Fruit fly (Drosophila melanogaster) whole organism, embryonic: ENCODE measurements around the gene CG11980.

ENCODE experiments used
- B-H1 ChIP-seq: fragments of 200-800 bp; sonication (Bioruptor generic); IDR thresholded peaks from 3 replicates; pipeline ENCODE4 v1.3.6; 2022; ENCODE audit warnings: missing biosample characterization, missing genetic modification characterization
- BEAF-32 ChIP-seq: fragments of 200-800 bp; sonication (Bioruptor generic); optimal IDR thresholded peaks from 3 replicates; lab custom pipeline; 2017; ENCODE audit warnings: missing biosample characterization, missing genetic modification characterization, mild to moderate bottlenecking, moderate library complexity, missing genetic modification reagents
- Bdp1 ChIP-seq: fragments of 200-800 bp; sonication (Bioruptor generic); optimal IDR thresholded peaks from 3 replicates; lab custom pipeline; 2016; ENCODE audit warnings: missing biosample characterization, missing genetic modification characterization
- C15 ChIP-seq: fragments of 200-800 bp; sonication (Bioruptor generic); IDR thresholded peaks from 3 replicates; pipeline ENCODE4 v1.3.6; 2022; ENCODE audit warnings: missing biosample characterization, missing genetic modification characterization
- CG10321 ChIP-seq: fragments of 200-800 bp; sonication (Bioruptor generic); IDR thresholded peaks from 2 replicates; pipeline ENCODE4 v1.3.6; 2022; ENCODE audit warnings: missing biosample characterization, missing genetic modification characterization
- CG10959 ChIP-seq: fragments of 200-800 bp; sonication (Bioruptor generic); IDR thresholded peaks from 2 replicates; pipeline ENCODE4 v1.3.6; 2022; ENCODE audit warnings: missing biosample characterization, missing genetic modification characterization
- CG1233 ChIP-seq: fragments of 200-800 bp; sonication (Bioruptor generic); optimal IDR thresholded peaks from 4 replicates; lab custom pipeline; 2018; ENCODE audit warnings: missing biosample characterization, mild to moderate bottlenecking, missing genetic modification characterization
- CG13287 ChIP-seq: fragments of 200-800 bp; sonication (Bioruptor generic); IDR thresholded peaks from 2 replicates; pipeline ENCODE4 v1.3.6; 2022; ENCODE audit warnings: missing biosample characterization, missing genetic modification characterization; ENCODE audit not compliant: partially characterized antibody
- CG14710 ChIP-seq: fragments of 200-800 bp; sonication (Bioruptor generic); optimal IDR thresholded peaks from 3 replicates; lab custom pipeline; 2019; ENCODE audit warnings: missing biosample characterization, mild to moderate bottlenecking, missing genetic modification characterization, moderate library complexity
- CG15601 ChIP-seq: fragments of 200-800 bp; sonication (Bioruptor generic); optimal IDR thresholded peaks from 3 replicates; lab custom pipeline; 2019; ENCODE audit warnings: missing biosample characterization, mild to moderate bottlenecking, missing genetic modification characterization, moderate library complexity
- CG17359 ChIP-seq: fragments of 200-800 bp; sonication (Bioruptor generic); optimal IDR thresholded peaks from 3 replicates; lab custom pipeline; 2018; ENCODE audit warnings: missing biosample characterization, mild to moderate bottlenecking, missing genetic modification characterization, moderate library complexity
- CG17385 ChIP-seq: fragments of 200-800 bp; sonication (Bioruptor generic); optimal IDR thresholded peaks from 3 replicates; lab custom pipeline; 2018; ENCODE audit warnings: missing biosample characterization, mild to moderate bottlenecking, missing genetic modification characterization
- CG17612 ChIP-seq: fragments of 200-800 bp; sonication (Bioruptor generic); IDR thresholded peaks from 2 replicates; pipeline ENCODE4 v1.3.6; 2022; ENCODE audit warnings: missing biosample characterization, missing genetic modification characterization
- CG17829 ChIP-seq: fragments of 200-800 bp; optimal IDR thresholded peaks from 2 replicates; lab custom pipeline; 2019; ENCODE audit warnings: missing biosample characterization, mild to moderate bottlenecking, missing genetic modification characterization, moderate library complexity
- CG2120 ChIP-seq: fragments of 200-800 bp; sonication (Bioruptor generic); optimal IDR thresholded peaks from 3 replicates; lab custom pipeline; 2016; ENCODE audit warnings: missing biosample characterization, missing genetic modification characterization
- CG2202 ChIP-seq: fragments of 200-800 bp; sonication (Bioruptor generic); optimal IDR thresholded peaks from 2 replicates; lab custom pipeline; 2018; ENCODE audit warnings: missing biosample characterization, mild to moderate bottlenecking, missing genetic modification characterization
- CG31224 ChIP-seq: fragments of 200-800 bp; sonication (Bioruptor generic); IDR thresholded peaks from 2 replicates; pipeline ENCODE4 v1.3.6; 2022; ENCODE audit warnings: missing biosample characterization, missing genetic modification characterization
- CG31388 ChIP-seq: fragments of 200-800 bp; sonication (Bioruptor generic); optimal IDR thresholded peaks from 2 replicates; lab custom pipeline; 2016; ENCODE audit warnings: missing biosample characterization, missing genetic modification characterization
- CG3726 ChIP-seq: fragments of 200-800 bp; sonication (Bioruptor generic); IDR thresholded peaks from 3 replicates; pipeline ENCODE4, ENCODE4 v1.3.6; 2022; ENCODE audit warnings: missing biosample characterization, missing genetic modification characterization
- CG4820 ChIP-seq: fragments of 200-800 bp; sonication (Bioruptor generic); optimal IDR thresholded peaks from 3 replicates; lab custom pipeline; 2016; ENCODE audit warnings: missing biosample characterization, missing genetic modification characterization
- CG4854 ChIP-seq: fragments of 200-800 bp; sonication (Bioruptor generic); optimal IDR thresholded peaks from 2 replicates; lab custom pipeline; 2016; ENCODE audit warnings: missing biosample characterization, missing genetic modification characterization, inconsistent platforms
- CG6175 ChIP-seq: fragments of 200-800 bp; sonication (Bioruptor generic); IDR thresholded peaks from 3 replicates; pipeline ENCODE4 v1.3.6; 2022; ENCODE audit warnings: missing biosample characterization, missing genetic modification characterization
- CG8359 ChIP-seq: fragments of 200-800 bp; sonication (Bioruptor generic); optimal IDR thresholded peaks from 2 replicates; lab custom pipeline; 2017; ENCODE audit warnings: missing biosample characterization, mild to moderate bottlenecking, missing genetic modification characterization, borderline replicate concordance
- Dbx ChIP-seq: fragments of 200-800 bp; sonication (Bioruptor generic); IDR thresholded peaks from 3 replicates; pipeline ENCODE4 v1.3.6; 2022; ENCODE audit warnings: missing biosample characterization, missing genetic modification characterization
- Dip2 ChIP-seq: fragments of 200-800 bp; sonication (Bioruptor generic); IDR thresholded peaks from 2 replicates; pipeline ENCODE4 v1.3.6; 2022; ENCODE audit warnings: missing biosample characterization, missing genetic modification characterization
- Dp ChIP-seq: fragments of 200-800 bp; sonication (Bioruptor generic); optimal IDR thresholded peaks from 2 replicates; lab custom pipeline; 2018; ENCODE audit warnings: missing biosample characterization, mild to moderate bottlenecking, missing genetic modification characterization, moderate library complexity
- Ets97D ChIP-seq: fragments of 200-800 bp; sonication (Bioruptor generic); optimal IDR thresholded peaks from 3 replicates; lab custom pipeline; 2016; ENCODE audit warnings: missing biosample characterization, missing genetic modification characterization
- Hand ChIP-seq: fragments of 200-800 bp; sonication (Bioruptor generic); optimal IDR thresholded peaks from 2 replicates; lab custom pipeline; 2017; ENCODE audit warnings: mild to moderate bottlenecking, missing biosample characterization, missing genetic modification reagents, missing genetic modification characterization
- Hmr ChIP-seq: fragments of 200-800 bp; sonication (Bioruptor generic); optimal IDR thresholded peaks from 3 replicates; lab custom pipeline; 2017; ENCODE audit warnings: mild to moderate bottlenecking, missing biosample characterization, missing genetic modification reagents, missing genetic modification characterization
- NFAT ChIP-seq: fragments of 200-800 bp; sonication (Bioruptor generic); IDR thresholded peaks from 2 replicates; pipeline ENCODE4 v1.3.6; 2022; ENCODE audit warnings: missing biosample characterization, missing genetic modification characterization
- Oaz ChIP-seq: fragments of 200-800 bp; sonication (Bioruptor generic); IDR thresholded peaks from 2 replicates; pipeline ENCODE4 v1.3.6; 2022; ENCODE audit warnings: missing biosample characterization, missing genetic modification characterization
- Ravus ChIP-seq: fragments of 200-800 bp; sonication (Bioruptor generic); IDR thresholded peaks from 2 replicates; pipeline ENCODE4 v1.3.6; 2022; ENCODE audit warnings: missing biosample characterization, missing genetic modification characterization
- TFAM ChIP-seq: fragments of 200-800 bp; sonication (Bioruptor generic); optimal IDR thresholded peaks from 2 replicates; lab custom pipeline; 2017; ENCODE audit warnings: missing biosample characterization, missing genetic modification characterization, inconsistent platforms
- Xbp1 ChIP-seq: fragments of 200-800 bp; sonication (Bioruptor generic); optimal IDR thresholded peaks from 3 replicates; lab custom pipeline; 2016; ENCODE audit warnings: missing biosample characterization, mild to moderate bottlenecking, missing genetic modification characterization
- ac ChIP-seq: fragments of 200-800 bp; sonication (Bioruptor generic); optimal IDR thresholded peaks from 3 replicates; lab custom pipeline; 2017; ENCODE audit warnings: missing biosample characterization, mild to moderate bottlenecking, missing genetic modification characterization
- ase ChIP-seq: fragments of 200-800 bp; sonication (Bioruptor generic); IDR thresholded peaks from 3 replicates; pipeline ENCODE4 v1.3.6; 2022; ENCODE audit warnings: missing biosample characterization, missing genetic modification characterization
- cwo ChIP-seq: fragments of 200-800 bp; sonication (Bioruptor generic); optimal IDR thresholded peaks from 3 replicates; lab custom pipeline; 2017; ENCODE audit warnings: missing biosample characterization, missing genetic modification characterization, mild to moderate bottlenecking, moderate library complexity, missing genetic modification reagents
- hb ChIP-seq: fragments of 200-800 bp; sonication (Bioruptor generic); IDR thresholded peaks from 3 replicates; pipeline ENCODE4 v1.3.6; 2022; ENCODE audit warnings: missing biosample characterization, missing genetic modification characterization; ENCODE audit not compliant: partially characterized antibody
- hth ChIP-seq: fragments of >200 bp; optimal IDR thresholded peaks from 2 replicates; lab custom pipeline; 2017; ENCODE audit warnings: inconsistent platforms
- luna ChIP-seq: fragments of 200-800 bp; sonication (Bioruptor generic); optimal IDR thresholded peaks from 2 replicates; lab custom pipeline; 2016; ENCODE audit warnings: missing biosample characterization, missing genetic modification characterization
- mirr ChIP-seq: fragments of 200-800 bp; sonication (Bioruptor generic); optimal IDR thresholded peaks from 3 replicates; lab custom pipeline; 2018; ENCODE audit warnings: missing biosample characterization, mild to moderate bottlenecking, missing genetic modification characterization
- nerfin-2 ChIP-seq: fragments of 200-800 bp; sonication (Bioruptor generic); IDR thresholded peaks from 2 replicates; pipeline ENCODE4 v1.3.6; 2022; ENCODE audit warnings: missing biosample characterization, missing genetic modification characterization; ENCODE audit not compliant: partially characterized antibody
- nom ChIP-seq: fragments of 200-800 bp; sonication (Bioruptor generic); optimal IDR thresholded peaks from 2 replicates; lab custom pipeline; 2017; ENCODE audit warnings: missing biosample characterization, missing genetic modification characterization, mild to moderate bottlenecking, moderate library complexity, missing genetic modification reagents
- sc ChIP-seq, 3 experiments: fragments of >200 bp in 2 of 3; fragments of 200-800 bp in 1 of 3; sonication (Bioruptor generic) in 1 of 3; optimal IDR thresholded peaks; 2 replicates in 2 of 3; 3 replicates in 1 of 3; lab custom pipeline; 2017; ENCODE audit warnings: mild to moderate bottlenecking in 1 of 3, missing biosample characterization in 1 of 3, missing genetic modification characterization in 1 of 3, missing genetic modification reagents in 1 of 3
- sisA ChIP-seq: fragments of 200-800 bp; sonication (Bioruptor generic); IDR thresholded peaks from 2 replicates; pipeline ENCODE4 v1.3.6; 2022; ENCODE audit warnings: missing biosample characterization, missing genetic modification characterization
- sob ChIP-seq: fragments of 200-800 bp; sonication (Bioruptor generic); IDR thresholded peaks from 2 replicates; pipeline ENCODE4 v1.3.6; 2022; ENCODE audit warnings: missing biosample characterization, missing genetic modification characterization
- sug ChIP-seq: fragments of 200-800 bp; optimal IDR thresholded peaks from 2 replicates; lab custom pipeline; 2019; ENCODE audit warnings: missing biosample characterization, mild to moderate bottlenecking, missing genetic modification characterization, moderate library complexity
- trem ChIP-seq: fragments of 200-800 bp; optimal IDR thresholded peaks from 3 replicates; lab custom pipeline; 2019; ENCODE audit warnings: missing biosample characterization, mild to moderate bottlenecking, missing genetic modification characterization, moderate library complexity
- z ChIP-seq: fragments of 200-800 bp; sonication (Bioruptor generic); IDR thresholded peaks from 3 replicates; pipeline ENCODE4 v1.3.6; 2022; ENCODE audit warnings: missing biosample characterization, missing genetic modification characterization
- zen ChIP-seq: fragments of 200-800 bp; sonication (Bioruptor generic); optimal IDR thresholded peaks from 3 replicates; lab custom pipeline; 2018; ENCODE audit warnings: missing biosample characterization, mild to moderate bottlenecking, missing genetic modification characterization, moderate library complexity

The CG11980 gene

DNA sequence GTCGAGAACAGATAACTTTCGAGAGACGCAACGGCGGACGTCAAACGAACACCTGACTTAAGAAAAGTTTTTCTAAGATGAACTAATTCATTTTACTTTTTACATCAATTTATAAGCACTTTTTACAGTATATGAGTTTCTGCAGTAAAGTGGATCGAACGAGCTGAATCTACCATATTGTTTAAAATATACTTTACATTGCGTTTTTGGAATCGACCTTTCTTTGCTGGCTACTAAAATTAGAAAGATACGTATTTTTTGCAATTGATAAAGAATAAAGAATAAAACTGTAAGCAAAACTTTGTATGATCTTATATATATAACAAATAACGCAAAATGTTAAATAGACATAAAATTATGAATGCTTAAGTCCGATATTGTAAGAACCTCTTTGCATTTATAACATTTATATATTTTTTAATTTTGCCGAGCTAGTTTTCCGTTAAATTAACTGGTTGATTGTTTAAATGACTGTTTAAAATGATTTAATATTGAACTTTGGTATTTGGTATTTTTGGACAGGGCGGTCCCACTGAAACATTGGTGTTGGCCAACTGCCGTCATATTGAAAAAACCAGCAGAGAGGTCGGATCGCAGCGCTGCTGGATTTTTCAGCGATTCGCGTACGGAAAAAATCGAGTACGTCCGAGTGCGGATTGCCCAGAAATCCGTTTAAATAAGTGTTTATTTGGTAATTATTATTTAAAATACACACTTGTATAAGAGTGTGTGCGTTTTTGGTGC, 48.3 kb downstream of the CG11980 start, which contains the start of gene Kdm2 (continued):
- peak; percentile 18 for TF ChIP-seq zen (tag; lab: Kevin White, UChicago)
- no peak for TF ChIP-seq CG13287
- peak; percentile 16 for TF ChIP-seq nom (GFP tag; lab: Kevin White, UChicago)
- TF ChIP-seq CG3726 (GFP tag; lab: Robert Waterston, UW), result no peak
- TF ChIP-seq Dbx (GFP tag; lab: Robert Waterston, UW), result no peak
- no peak for TF ChIP-seq TFAM (GFP tag; lab: Kevin White, UChicago)
- TF ChIP-seq BEAF-32 (GFP tag; lab: Kevin White, UChicago), result peak; percentile 13
- no peak for TF ChIP-seq luna (GFP tag; lab: Kevin White, UChicago)
- TF ChIP-seq B-H1 (GFP tag; lab: Robert Waterston, UW), result no peak
- no peak for TF ChIP-seq z (GFP tag; lab: Robert Waterston, UW)
- TF ChIP-seq CG1233 (GFP tag; lab: Kevin White, UChicago), result peak; percentile 30
- TF ChIP-seq sug (tag; lab: Kevin White, UChicago), result no peak
- TF ChIP-seq hb (GFP tag; lab: Robert Waterston, UW), result no peak
- no peak for TF ChIP-seq sisA (GFP tag; lab: Robert Waterston, UW)
- TF ChIP-seq ase (GFP tag; lab: Robert Waterston, UW), result no peak
- peak; percentile 45 for TF ChIP-seq CG17829 (tag; lab: Kevin White, UChicago)
- no peak for TF ChIP-seq mirr
- TF ChIP-seq NFAT (GFP tag; lab: Robert Waterston, UW), result no peak
- TF ChIP-seq CG14710 (tag; lab: Kevin White, UChicago), result peak; percentile 49
- peak; percentile 30 for TF ChIP-seq CG15601 (tag; lab: Kevin White, UChicago)
- TF ChIP-seq CG10959 (GFP tag; lab: Robert Waterston, UW), result no peak
- no peak for TF ChIP-seq sob (GFP tag; lab: Robert Waterston, UW)
- TF ChIP-seq Xbp1 (GFP tag; lab: Kevin White, UChicago), result no peak
- TF ChIP-seq hth (lab: Kevin White, UChicago), result no peak
- no peak for TF ChIP-seq CG4820 (GFP tag; lab: Kevin White, UChicago)
- no peak for TF ChIP-seq nerfin-2
- peak; percentile 65 for TF ChIP-seq trem (tag; lab: Kevin White, UChicago)
- no peak for TF ChIP-seq Ets97D
- no peak for TF ChIP-seq CG17612
- no peak for TF ChIP-seq CG2120 (GFP tag; lab: Kevin White, UChicago)
- TF ChIP-seq cwo, result no peak
- TF ChIP-seq CG6175, result no peak
- TF ChIP-seq Hand, result peak; percentile 26
- TF ChIP-seq CG10321 (GFP tag; lab: Robert Waterston, UW), result no peak
- TF ChIP-seq C15 (GFP tag; lab: Robert Waterston, UW), result no peak
- no peak for TF ChIP-seq CG8359 (GFP tag; lab: Kevin White, UChicago)
- TF ChIP-seq CG17385, result peak; percentile 42
- peak; percentile 30 for TF ChIP-seq CG17359
- TF ChIP-seq Dp (GFP tag; lab: Kevin White, UChicago), result peak; percentile 48
- no peak for TF ChIP-seq CG2202 (tag; lab: Kevin White, UChicago)
- TF ChIP-seq Dip2 (GFP tag; lab: Robert Waterston, UW), result no peak
- no peak for TF ChIP-seq CG31388
- no peak for TF ChIP-seq CG31224 (GFP tag; lab: Robert Waterston, UW)
- no peak for TF ChIP-seq Oaz (GFP tag; lab: Robert Waterston, UW)
- TF ChIP-seq ac, result no peak
- TF ChIP-seq sc (optimal IDR thresholded peaks at IDR 0.05; lab: Kevin White, UChicago), result no peak
- no peak for TF ChIP-seq sc (GFP tag; optimal IDR thresholded peaks at IDR 0.05; lab: Kevin White, UChicago)
- peak; percentile 7 for TF ChIP-seq CG4854 (GFP tag; lab: Kevin White, UChicago)
- TF ChIP-seq Ravus (GFP tag; lab: Robert Waterston, UW), result no peak
- peak; percentile 55 for TF ChIP-seq Hmr
- TF ChIP-seq Bdp1 (GFP tag; lab: Kevin White, UChicago), result no peak
